Worm (Caenorhabditis elegans) whole organism, dauer: ENCODE data around the gene smvt-1.

Source experiments
- unc-62 ChIP-seq: sonication (generic microtip); optimal IDR thresholded peaks from 2 replicates; lab custom pipeline; 2017; ENCODE audit warnings: missing biosample characterization, missing genetic modification reagents, missing genetic modification characterization

smvt-1 gene

DNA sequence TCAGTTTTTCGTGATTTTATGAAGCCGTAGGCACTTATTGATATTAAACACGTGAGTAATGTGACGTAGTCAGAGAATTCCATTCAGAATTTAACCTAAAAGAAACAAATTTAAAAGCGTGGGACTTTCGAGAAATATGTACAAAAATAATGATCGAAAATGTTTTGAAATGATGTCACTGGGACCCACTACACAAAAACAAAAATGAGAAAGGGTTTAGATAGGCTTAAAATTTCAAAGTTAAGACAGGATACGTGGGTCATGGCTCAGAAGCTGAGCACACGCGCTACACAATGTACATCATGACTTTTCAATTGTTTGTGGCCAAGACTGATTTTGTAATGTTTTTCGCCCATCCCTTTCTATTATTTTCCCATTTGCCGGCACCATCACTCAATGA is at the start of gene smvt-1:
TSS of gene smvt-1 (minus strand) at position 101 of the 400 bp plus-strand sequence.
- no peak for TF ChIP-seq unc-62 (GFP tag; lab: Kevin White, UChicago)

ce11 chrX:2596605-2597004 is 47.8 kb upstream of the smvt-1 start:
- TF ChIP-seq unc-62 (GFP tag; lab: Kevin White, UChicago), result no peak

ce11 chrX:2595757-2596059 is 46.9 kb upstream of the smvt-1 start:
- TF ChIP-seq unc-62 (GFP tag; lab: Kevin White, UChicago), result no peak

- TF ChIP-seq unc-62 (GFP tag; lab: Kevin White, UChicago), result no peak
Observed at ce11 chrX:2595027-2595756, 46.4 kb upstream of the smvt-1 start.

DNA sequence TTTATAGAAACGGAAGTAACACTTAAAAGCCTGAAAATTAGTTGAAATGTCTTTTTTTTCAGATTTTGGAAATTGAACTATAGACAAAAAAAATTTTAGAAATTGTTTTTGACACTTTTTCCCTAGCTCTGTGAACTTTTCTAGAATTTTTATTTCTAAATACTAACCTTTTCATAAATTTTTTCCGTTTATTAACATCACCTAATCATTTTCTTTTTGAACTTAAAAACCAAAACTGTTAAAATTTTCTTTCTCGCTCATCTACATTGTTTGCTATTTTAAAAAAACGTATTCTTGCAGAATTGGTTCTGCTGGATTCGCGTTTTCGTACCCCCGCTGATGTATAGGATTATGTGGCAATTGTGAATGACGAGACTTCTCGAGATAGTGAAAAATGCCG is 44.9 kb upstream of the smvt-1 start, which contains the start of the genes nhr-40 and T03G6.7:
TSS of gene nhr-40 (plus strand) at position 301 of the 400 bp plus-strand sequence.
TSS of gene T03G6.7 (plus strand) at position 337 of the 400 bp plus-strand sequence.
- TF ChIP-seq unc-62 (GFP tag; lab: Kevin White, UChicago), result no peak

ce11 chrX:2592670-2593280 is 44.0 kb upstream of the smvt-1 start:
- no peak for TF ChIP-seq unc-62 (GFP tag; lab: Kevin White, UChicago)

- TF ChIP-seq unc-62 (GFP tag; lab: Kevin White, UChicago), result no peak
Observed at ce11 chrX:2591586-2592000, 42.8 kb upstream of the smvt-1 start.

DNA sequence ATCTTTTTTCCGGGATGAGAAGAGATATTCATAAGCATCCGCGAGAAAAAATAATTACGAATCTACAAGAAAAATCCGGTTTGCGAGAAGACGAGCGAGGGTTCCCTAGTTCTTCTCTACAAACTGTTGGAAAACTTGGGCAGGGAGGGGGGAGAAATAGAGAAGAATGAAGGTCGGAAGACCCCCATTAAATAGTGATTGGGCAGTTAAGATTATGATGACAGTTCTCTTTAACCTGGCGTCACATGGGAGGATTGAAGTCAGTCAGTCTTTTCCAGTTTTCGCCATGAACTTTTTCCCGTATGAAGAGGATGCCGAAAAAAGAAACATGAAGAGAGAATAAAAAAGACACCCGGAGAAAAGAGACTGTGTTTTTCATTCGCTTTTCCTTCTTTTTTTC is 42.0 kb upstream of the smvt-1 start:
- TF ChIP-seq unc-62 (GFP tag; lab: Kevin White, UChicago), result no peak

- TF ChIP-seq unc-62 (GFP tag; lab: Kevin White, UChicago), result no peak
Observed at ce11 chrX:2590023-2590422, 41.2 kb upstream of the smvt-1 start.

ce11 chrX:2588012-2588411 is 39.2 kb upstream of the smvt-1 start:
- TF ChIP-seq unc-62 (GFP tag; lab: Kevin White, UChicago), result no peak

- TF ChIP-seq unc-62 (GFP tag; lab: Kevin White, UChicago), result no peak
Observed at ce11 chrX:2585655-2586054, 36.9 kb upstream of the smvt-1 start, which contains the start of gene H01M10.2. Gene H01M10.2 (minus strand): TSS chrX:2585755.

- no peak for TF ChIP-seq unc-62 (GFP tag; lab: Kevin White, UChicago)
Observed at ce11 chrX:2583135-2583683, 34.4 kb upstream of the smvt-1 start.

DNA sequence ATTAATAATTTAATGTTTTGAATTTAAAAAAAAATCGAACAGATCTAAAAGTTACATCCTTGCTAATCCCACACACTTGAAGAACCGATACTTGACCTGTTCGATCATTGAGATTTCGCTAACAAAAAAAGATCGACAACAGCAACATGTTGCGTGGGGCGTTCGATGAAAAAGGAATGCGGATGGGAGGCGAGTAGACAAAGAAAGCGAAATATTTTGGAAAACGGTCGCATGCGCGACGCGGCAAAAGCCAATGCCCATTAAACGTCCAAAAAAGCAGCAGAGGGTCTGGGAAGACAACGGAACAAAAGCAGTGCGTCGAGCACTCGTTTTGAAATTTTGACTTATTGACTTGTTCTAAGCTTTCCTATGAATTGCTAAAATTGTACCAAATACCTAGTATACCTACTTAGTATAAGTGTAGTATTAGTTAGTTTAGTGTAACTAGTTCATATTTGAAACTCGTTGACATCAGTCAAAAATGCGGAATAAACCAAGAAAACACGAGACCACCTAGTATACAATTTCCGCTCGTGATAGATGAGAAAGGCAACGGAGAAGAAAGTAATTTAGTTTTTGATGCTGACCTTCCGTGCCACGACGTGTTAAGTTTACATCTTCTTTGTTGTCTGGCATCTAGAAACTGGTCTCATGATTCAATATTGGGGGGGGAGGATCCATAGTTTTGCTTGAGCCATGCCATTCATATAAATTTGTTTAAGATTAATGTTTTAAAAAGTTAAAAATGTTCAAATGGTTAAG is 33.2 kb upstream of the smvt-1 start:
- no peak for TF ChIP-seq unc-62 (GFP tag; lab: Kevin White, UChicago)

ce11 chrX:2580524-2580981 is 31.8 kb upstream of the smvt-1 start, which contains the start of gene H01M10.1:
Gene H01M10.1 (minus strand): TSS chrX:2580574.
- no peak for TF ChIP-seq unc-62 (GFP tag; lab: Kevin White, UChicago)

- TF ChIP-seq unc-62 (GFP tag; lab: Kevin White, UChicago), result no peak
Observed at ce11 chrX:2577442-2577841, 28.7 kb upstream of the smvt-1 start, which contains the start of gene ttr-42. Gene ttr-42 (plus strand): TSS chrX:2577742.
